Fruit fly (Drosophila melanogaster) whole organism: ENCODE results near the gene sit.

ENCODE experiments used
- EcR ChIP-seq, 2 experiments: fragments of >200 bp; optimal IDR thresholded peaks; 2 replicates each; lab custom pipeline; 2017; ENCODE audit warnings: missing biosample characterization in 2 of 2, missing genetic modification characterization in 2 of 2, missing genetic modification reagents in 2 of 2
- psq ChIP-seq: fragments of >200 bp; optimal IDR thresholded peaks from 2 replicates; lab custom pipeline; 2017

dm6 chr3R:22582981-22583380, 20.6 kb upstream of the sit start, which contains the start of gene Dph5:
- TF ChIP-seq EcR (GFP tag; optimal IDR thresholded peaks at IDR 0.05; lab: Kevin White, UChicago) (no peak), psq (no peak)
